Worm (Caenorhabditis elegans) whole organism, L4 larva: ENCODE results near the gene B0348.2.

Source experiments
- ceh-82 ChIP-seq: sonication (generic microtip); optimal IDR thresholded peaks from 2 replicates; lab custom pipeline; 2017; ENCODE audit warnings: missing biosample characterization, missing genetic modification characterization
- dpl-1 ChIP-seq: fragments of 150-350 bp; optimal IDR thresholded peaks from 2 replicates; lab custom pipeline; 2014; ENCODE audit warnings: missing biosample characterization, missing genetic modification reagents, missing genetic modification characterization
- nhr-111 ChIP-seq: fragments of 200-800 bp; sonication (Bioruptor generic); optimal IDR thresholded peaks from 2 replicates; lab custom pipeline; 2018; ENCODE audit warnings: mild to moderate bottlenecking, missing genetic modification characterization, missing compliant biosample characterization
- nhr-237 ChIP-seq: sonication (generic microtip); optimal IDR thresholded peaks from 2 replicates; lab custom pipeline; 2017; ENCODE audit warnings: missing biosample characterization, missing genetic modification characterization
- nhr-76 ChIP-seq: fragments of 150-350 bp; optimal IDR thresholded peaks from 2 replicates; lab custom pipeline; 2014; ENCODE audit warnings: missing biosample characterization, missing genetic modification characterization
- unc-62 ChIP-seq, 3 experiments: fragments of 150-350 bp in 1 of 3; sonication (generic microtip); optimal IDR thresholded peaks in 2 of 3; peaks in 1 of 3; 1 replicate in 1 of 3; 2 replicates in 2 of 3; lab custom pipeline; 2014 to 2017; ENCODE audit warnings: missing biosample characterization in 3 of 3, missing genetic modification characterization in 3 of 3, missing genetic modification reagents in 3 of 3, missing genotype in 1 of 3

ce11 chrV:45010-45409 is at the start of gene B0348.2:
- no peak for TF ChIP-seq nhr-111 (GFP tag; lab: Kevin White, UChicago)
- TF ChIP-seq ceh-82 (tag; lab: Kevin White, UChicago), result no peak
- TF ChIP-seq nhr-237 (tag; lab: Kevin White, UChicago), result no peak
- TF ChIP-seq unc-62 (GFP tag; optimal IDR thresholded peaks at IDR 0.05 in 1 of 2; lab: Kevin White, UChicago), result no peak
- no peak for TF ChIP-seq unc-62 (tag; optimal IDR thresholded peaks at IDR 0.05; lab: Kevin White, UChicago)
- TF ChIP-seq dpl-1 (GFP tag; lab: Kevin White, UChicago), result no peak
- TF ChIP-seq nhr-76, result no peak
